Fruit fly (Drosophila melanogaster): ENCODE data around the gene Sas10.

Gene Sas10

dm6 chrX:5308963-5309362 lies 8.2 kb upstream of the Sas10 start, which contains the start of the genes Cdk7 and snf (continued):
- TF ChIP-seq ind (GFP tag; optimal IDR thresholded peaks at IDR 0.05) (peak; percentile 37), ranshi (GFP tag; IDR thresholded peaks at IDR 0.05) (no peak), CG2116 (GFP tag; optimal IDR thresholded peaks at IDR 0.05) (peak; percentile 88), B-H1 (GFP tag; IDR thresholded peaks at IDR 0.05) (no peak), maf-S (GFP tag; optimal IDR thresholded peaks at IDR 0.05) (no peak), CG2120 (GFP tag; optimal IDR thresholded peaks at IDR 0.05) (peak; percentile 63), CG15479 (GFP tag; optimal IDR thresholded peaks at IDR 0.05) (no peak), E2f1 (GFP tag; IDR thresholded peaks at IDR 0.05) (no peak), mirr (GFP tag; optimal IDR thresholded peaks at IDR 0.05) (no peak), Oaz (GFP tag; IDR thresholded peaks at IDR 0.05) (no peak), fru (optimal IDR thresholded peaks at IDR 0.05) (no peak), CG10431 (GFP tag; optimal IDR thresholded peaks at IDR 0.05) (no peak), Fer3 (tag; optimal IDR thresholded peaks at IDR 0.05) (no peak), CG16813 (GFP tag; IDR thresholded peaks at IDR 0.05; ENCODE audit: partially characterized antibody) (peak; percentile 88), zen2 (GFP tag; IDR thresholded peaks at IDR 0.05; ENCODE audit: partially characterized antibody) (peak; percentile 59; the same call in 1 of the 3 replicates), slp2 (GFP tag; optimal IDR thresholded peaks at IDR 0.05) (peak; percentile 11), CG4820 (GFP tag; optimal IDR thresholded peaks at IDR 0.05) (peak; percentile 16), eve (GFP tag; optimal IDR thresholded peaks at IDR 0.05) (no peak), CG11560 (tag; IDR thresholded peaks at IDR 0.05) (no peak), crc (GFP tag; optimal IDR thresholded peaks at IDR 0.05) (no peak), pan (optimal IDR thresholded peaks at IDR 0.05) (no peak), pan (GFP tag; optimal IDR thresholded peaks at IDR 0.05 in 1 of 2, IDR thresholded peaks at IDR 0.05 in 1 of 2) (no peak), CG17612 (GFP tag; IDR thresholded peaks at IDR 0.05) (no peak), sqz (GFP tag; optimal IDR thresholded peaks at IDR 0.05) (peak; percentile 78), Spps (tag; optimal IDR thresholded peaks at IDR 0.05) (no peak), Abd-B (GFP tag; optimal IDR thresholded peaks at IDR 0.05) (no peak), stc (GFP tag; IDR thresholded peaks at IDR 0.05) (no peak), odd (GFP tag; optimal IDR thresholded peaks at IDR 0.05) (no peak), abd-A (tag; optimal IDR thresholded peaks at IDR 0.05) (no peak), CG2678 (tag; optimal IDR thresholded peaks at IDR 0.05) (no peak), CG15514 (GFP tag; optimal IDR thresholded peaks at IDR 0.05) (peak; percentile 76), CG2199 (GFP tag; IDR thresholded peaks at IDR 0.05) (no peak), MTF-1 (GFP tag; optimal IDR thresholded peaks at IDR 0.05; ENCODE audit: borderline replicate concordance) (no peak), Deaf1 (tag; optimal IDR thresholded peaks at IDR 0.05) (no peak), CG1602 (GFP tag; optimal IDR thresholded peaks at IDR 0.05) (no peak), dati (GFP tag; IDR thresholded peaks at IDR 0.05) (no peak), gro (GFP tag; optimal IDR thresholded peaks at IDR 0.05) (no peak), lilli (GFP tag; optimal IDR thresholded peaks at IDR 0.05) (peak; percentile 71), amos (GFP tag; IDR thresholded peaks at IDR 0.05; ENCODE audit: partially characterized antibody) (peak; percentile 78), CG17802 (tag; optimal IDR thresholded peaks at IDR 0.05) (no peak), corto (GFP tag; optimal IDR thresholded peaks at IDR 0.05) (no peak), HmgD (GFP tag; optimal IDR thresholded peaks at IDR 0.05) (peak; percentile 54), zen (tag; optimal IDR thresholded peaks at IDR 0.05) (peak; percentile 40), Dip2 (GFP tag; IDR thresholded peaks at IDR 0.05) (no peak), CG10147 (GFP tag; optimal IDR thresholded peaks at IDR 0.05) (no peak), CG31365 (tag; optimal IDR thresholded peaks at IDR 0.05) (no peak), pum (GFP tag; optimal IDR thresholded peaks at IDR 0.05) (peak; percentile 20), zf30C (GFP tag; optimal IDR thresholded peaks at IDR 0.05) (no peak), Hmr (GFP tag; optimal IDR thresholded peaks at IDR 0.05) (peak; percentile 29), Awh (GFP tag; IDR thresholded peaks at IDR 0.05) (no peak), CG16815 (GFP tag; optimal IDR thresholded peaks at IDR 0.05) (no peak), nom (GFP tag; optimal IDR thresholded peaks at IDR 0.05) (no peak)

Data from whole organism, embryonic.